Worm (Caenorhabditis elegans) whole organism, late embryonic: ENCODE measurements around the gene npl-4.2.
A peak's percentile ranks its signal among the peaks of the same experiment; 100 is the strongest.

ENCODE experiments used
- C38D4.7 ChIP-seq: fragments of 200-800 bp; sonication (Bioruptor generic); optimal IDR thresholded peaks from 2 replicates; lab custom pipeline; 2018; ENCODE audit warnings: mild to moderate bottlenecking, missing genetic modification characterization, moderate library complexity, missing compliant biosample characterization
- K02D7.2 ChIP-seq: sonication (generic microtip); optimal IDR thresholded peaks from 2 replicates; lab custom pipeline; 2017; ENCODE audit warnings: mild to moderate bottlenecking, missing genetic modification characterization, missing compliant biosample characterization
- K09A11.1 ChIP-seq: sonication (generic microtip); optimal IDR thresholded peaks from 2 replicates; lab custom pipeline; 2017; ENCODE audit warnings: antibody characterized with exemption, mild to moderate bottlenecking, missing genetic modification characterization, missing compliant biosample characterization; ENCODE audit not compliant: insufficient read depth
- T23F11.4 ChIP-seq: fragments of 200-800 bp; sonication (Bioruptor generic); optimal IDR thresholded peaks from 2 replicates; lab custom pipeline; 2018; ENCODE audit warnings: mild to moderate bottlenecking, missing genetic modification characterization, missing compliant biosample characterization
- Y22D7AL.16 ChIP-seq: sonication (generic microtip); optimal IDR thresholded peaks from 2 replicates; lab custom pipeline; 2016; ENCODE audit warnings: missing genetic modification characterization, missing compliant biosample characterization
- ahr-1 ChIP-seq: sonication (generic microtip); optimal IDR thresholded peaks from 2 replicates; lab custom pipeline; 2016; ENCODE audit warnings: missing genetic modification characterization, missing compliant biosample characterization
- ama-1 ChIP-seq: fragments of 150-350 bp; optimal IDR thresholded peaks from 2 replicates; lab custom pipeline; 2014
- ceh-14 ChIP-seq: sonication (generic microtip); optimal IDR thresholded peaks from 2 replicates; lab custom pipeline; 2016; ENCODE audit warnings: missing genotype, missing genetic modification characterization, missing compliant biosample characterization
- ceh-18 ChIP-seq: sonication (generic microtip); optimal IDR thresholded peaks from 2 replicates; lab custom pipeline; 2016; ENCODE audit warnings: missing genetic modification characterization, missing compliant biosample characterization
- ceh-30 ChIP-seq: fragments of 150-350 bp; optimal IDR thresholded peaks from 2 replicates; lab custom pipeline; 2014; ENCODE audit warnings: missing biosample characterization, missing genetic modification characterization
- ceh-31 ChIP-seq: sonication (generic microtip); optimal IDR thresholded peaks from 2 replicates; lab custom pipeline; 2016; ENCODE audit warnings: missing genetic modification characterization, missing compliant biosample characterization
- ceh-9 ChIP-seq: sonication (generic microtip); optimal IDR thresholded peaks from 2 replicates; lab custom pipeline; 2016; ENCODE audit warnings: mild to moderate bottlenecking, missing genetic modification characterization, inconsistent platforms, missing compliant biosample characterization
- elt-2 ChIP-seq: sonication (generic microtip); optimal IDR thresholded peaks from 2 replicates; lab custom pipeline; 2016; ENCODE audit warnings: missing genetic modification reagents, missing genetic modification characterization, missing compliant biosample characterization
- elt-4 ChIP-seq: sonication (generic microtip); optimal IDR thresholded peaks from 2 replicates; lab custom pipeline; 2016; ENCODE audit warnings: missing genetic modification characterization, missing compliant biosample characterization
- ets-4 ChIP-seq: sonication (generic microtip); optimal IDR thresholded peaks from 2 replicates; lab custom pipeline; 2016; ENCODE audit warnings: missing genetic modification characterization, missing compliant biosample characterization
- eyg-1 ChIP-seq: sonication (generic microtip); optimal IDR thresholded peaks from 2 replicates; lab custom pipeline; 2016; ENCODE audit warnings: missing genotype, missing genetic modification characterization, missing compliant biosample characterization
- fkh-10 ChIP-seq: fragments of 150-350 bp; optimal IDR thresholded peaks from 2 replicates; lab custom pipeline; 2014; ENCODE audit warnings: missing biosample characterization, missing genetic modification reagents, missing genetic modification characterization
- fkh-6 ChIP-seq: sonication (generic microtip); optimal IDR thresholded peaks from 2 replicates; lab custom pipeline; 2016; ENCODE audit warnings: missing genetic modification characterization, missing compliant biosample characterization
- hlh-15 ChIP-seq: sonication (generic microtip); optimal IDR thresholded peaks from 2 replicates; lab custom pipeline; 2016; ENCODE audit warnings: missing genetic modification characterization, missing compliant biosample characterization
- lin-11 ChIP-seq: fragments of 200-800 bp; sonication (Bioruptor generic); optimal IDR thresholded peaks from 2 replicates; lab custom pipeline; 2018; ENCODE audit warnings: mild to moderate bottlenecking, missing genetic modification characterization, missing compliant biosample characterization
- madf-2 ChIP-seq: sonication (generic microtip); optimal IDR thresholded peaks from 2 replicates; lab custom pipeline; 2017; ENCODE audit warnings: missing genetic modification characterization, missing compliant biosample characterization
- nfya-1 ChIP-seq: sonication (generic microtip); optimal IDR thresholded peaks from 2 replicates; lab custom pipeline; 2017; ENCODE audit warnings: missing genetic modification characterization, mild to moderate bottlenecking, missing compliant biosample characterization, antibody characterized with exemption, moderate library complexity
- nhr-11 ChIP-seq: fragments of 150-350 bp; optimal IDR thresholded peaks from 2 replicates; lab custom pipeline; 2014; ENCODE audit warnings: missing biosample characterization, missing genetic modification characterization
- npax-4 ChIP-seq: sonication (generic microtip); optimal IDR thresholded peaks from 2 replicates; lab custom pipeline; 2016; ENCODE audit warnings: missing genetic modification characterization, missing compliant biosample characterization
- pat-9 ChIP-seq: fragments of 200-800 bp; sonication (Bioruptor generic); optimal IDR thresholded peaks from 2 replicates; lab custom pipeline; 2018; ENCODE audit warnings: mild to moderate bottlenecking, missing genetic modification characterization, moderate library complexity, missing compliant biosample characterization
- pax-1 ChIP-seq: fragments of 150-350 bp; optimal IDR thresholded peaks from 2 replicates; lab custom pipeline; 2014; ENCODE audit warnings: missing biosample characterization, missing genetic modification characterization
- pha-2 ChIP-seq: sonication (generic microtip); optimal IDR thresholded peaks from 2 replicates; lab custom pipeline; 2017; ENCODE audit warnings: mild to moderate bottlenecking, missing genetic modification characterization, missing compliant biosample characterization
- ref-2 ChIP-seq: sonication (generic microtip); optimal IDR thresholded peaks from 2 replicates; lab custom pipeline; 2016; ENCODE audit warnings: missing genetic modification characterization, missing compliant biosample characterization
- rnt-1 ChIP-seq: sonication (generic microtip); optimal IDR thresholded peaks from 2 replicates; lab custom pipeline; 2016; ENCODE audit warnings: missing genetic modification characterization, missing compliant biosample characterization
- syd-9 ChIP-seq: sonication (generic microtip); optimal IDR thresholded peaks from 2 replicates; lab custom pipeline; 2016; ENCODE audit warnings: mild to moderate bottlenecking, missing genetic modification characterization, moderate library complexity, missing compliant biosample characterization
- tbx-2 ChIP-seq: sonication (generic microtip); optimal IDR thresholded peaks from 2 replicates; lab custom pipeline; 2016; ENCODE audit warnings: missing genetic modification characterization, missing compliant biosample characterization
- tbx-7 ChIP-seq: sonication (generic microtip); optimal IDR thresholded peaks from 2 replicates; lab custom pipeline; 2016; ENCODE audit warnings: missing genotype, missing genetic modification characterization, missing compliant biosample characterization
- unc-3 ChIP-seq, 2 experiments: fragments of 200-800 bp in 1 of 2; sonication (Bioruptor generic) in 1 of 2; sonication (generic microtip) in 1 of 2; conservative IDR thresholded peaks in 1 of 2; optimal IDR thresholded peaks in 1 of 2; 2 replicates each; pipeline versions ENCODE4 v1.3.6 to Lab custom; 2016 to 2022; ENCODE audit warnings: missing compliant biosample characterization in 2 of 2, missing genetic modification characterization in 2 of 2, missing genetic modification reagents in 1 of 2
- unc-55 ChIP-seq: sonication (generic microtip); optimal IDR thresholded peaks from 2 replicates; lab custom pipeline; 2017; ENCODE audit warnings: missing biosample characterization, missing genetic modification reagents, missing genetic modification characterization
- unc-86 ChIP-seq: sonication (generic microtip); optimal IDR thresholded peaks from 2 replicates; lab custom pipeline; 2016; ENCODE audit warnings: missing genetic modification characterization, missing compliant biosample characterization

Gene npl-4.2

ce11 chrII:5636826-5637225 lies 14.1 kb downstream of the npl-4.2 start, which contains the start of gene F59E12.8:
Gene F59E12.8 (minus strand): TSS chrII:5636926.
- no peak for TF ChIP-seq lin-11
- TF ChIP-seq fkh-6 (tag; lab: Kevin White, UChicago): no peak

DNA sequence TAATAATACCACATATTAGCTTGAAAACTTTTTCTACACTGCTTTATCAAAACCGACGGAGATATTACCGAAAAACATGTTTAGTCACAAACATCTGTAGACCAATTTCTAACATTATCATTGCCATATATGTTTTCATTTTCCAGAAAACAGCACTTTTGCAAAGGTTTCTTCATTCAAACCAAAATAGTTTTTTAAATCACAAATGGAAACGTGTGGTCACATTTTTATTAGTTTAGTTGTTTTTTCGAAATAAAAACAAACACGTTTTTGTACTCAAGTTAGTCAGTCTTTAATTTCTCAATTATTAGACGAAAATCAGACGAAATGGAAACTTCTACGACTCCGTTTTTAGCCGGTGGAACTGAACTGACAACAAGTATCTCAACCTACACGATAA lies 15.4 kb downstream of the npl-4.2 start, which contains the start of gene F59E12.3:
F59E12.3 (plus strand) TSS at position 301 of the 400 bp plus-strand sequence.
- TF ChIP-seq syd-9 (tag; lab: Kevin White, UChicago) (no peak), elt-4 (no peak), tbx-7 (tag; lab: Kevin White, UChicago) (no peak), elt-2 (tag; lab: Kevin White, UChicago) (no peak), ceh-18 (tag; lab: Kevin White, UChicago) (no peak), K09A11.1 (tag; lab: Kevin White, UChicago) (no peak), hlh-15 (no peak), unc-55 (GFP tag; lab: Kevin White, UChicago) (no peak), ceh-30 (tag; lab: Kevin White, UChicago) (no peak), C38D4.7 (GFP tag; lab: Kevin White, UChicago) (no peak), ref-2 (no peak), pat-9 (tag; lab: Kevin White, UChicago) (no peak), nfya-1 (tag; lab: Kevin White, UChicago) (no peak), ceh-9 (tag; lab: Kevin White, UChicago) (no peak), eyg-1 (tag; lab: Kevin White, UChicago) (no peak), Y22D7AL.16 (tag; lab: Kevin White, UChicago) (no peak), unc-3 (GFP tag; conservative IDR thresholded peaks at IDR 0.05; lab: Robert Waterston, UW) (no peak), unc-3 (tag; optimal IDR thresholded peaks at IDR 0.05; lab: Kevin White, UChicago) (no peak), pha-2 (tag; lab: Kevin White, UChicago) (no peak), ceh-31 (no peak)

DNA sequence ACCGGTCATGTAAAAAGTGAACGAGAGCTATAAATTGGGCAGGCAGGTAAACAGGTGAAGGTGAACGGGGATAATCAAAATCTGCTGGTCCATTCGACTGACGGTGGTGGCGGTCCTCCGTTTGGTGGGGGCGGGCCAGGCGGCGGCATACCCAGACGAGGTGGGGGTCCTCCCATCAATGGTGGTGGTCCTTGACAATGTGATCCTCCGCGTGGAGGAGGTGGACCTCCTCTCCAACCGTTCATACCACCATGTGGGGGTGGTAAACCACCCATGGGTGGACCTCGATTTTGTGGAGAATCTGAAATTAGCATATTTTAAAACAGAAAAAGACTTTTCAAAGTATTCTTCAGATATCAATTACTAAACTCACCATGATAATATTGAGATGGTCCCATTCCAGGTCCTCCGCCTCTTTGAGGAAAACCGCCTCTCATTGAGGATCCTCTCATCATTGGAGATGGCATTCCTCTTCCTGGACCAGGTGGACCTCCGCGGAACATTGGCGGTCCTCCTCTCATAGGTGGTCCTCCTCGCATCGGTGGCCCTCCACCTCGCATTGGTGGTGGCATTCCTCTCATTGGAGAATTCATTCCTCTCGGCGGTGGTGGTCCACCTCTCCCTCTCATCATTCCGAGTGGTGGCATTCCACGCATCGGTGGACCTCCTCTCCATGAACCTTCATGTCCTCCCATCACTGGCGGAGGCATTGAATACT lies 17.8 kb downstream of the npl-4.2 start:
- TF ChIP-seq elt-4 (peak; percentile 41), rnt-1 (tag; lab: Kevin White, UChicago) (no peak)

DNA sequence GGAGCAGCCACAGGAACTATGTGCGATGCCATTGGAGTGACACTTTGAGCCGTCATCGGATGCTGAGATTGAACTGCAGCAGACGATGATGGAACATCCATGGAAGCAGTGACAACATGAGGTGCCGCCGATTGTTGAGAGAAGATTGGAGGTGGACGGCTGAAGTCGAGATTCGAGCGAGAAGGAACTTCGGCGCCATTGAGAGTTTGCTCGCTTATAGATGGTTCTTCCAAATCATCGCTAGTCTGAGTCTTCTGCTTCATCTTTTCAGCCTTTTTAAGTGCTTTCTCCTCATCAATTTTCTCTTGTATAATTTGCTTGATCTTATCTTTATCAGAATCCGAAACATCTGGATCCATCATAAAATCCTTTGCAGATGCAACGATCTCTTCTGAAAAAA lies 19.4 kb downstream of the npl-4.2 start:
- TF ChIP-seq nhr-11: no peak
- TF ChIP-seq K02D7.2 (tag; lab: Kevin White, UChicago): no peak
- no peak for TF ChIP-seq T23F11.4 (GFP tag; lab: Kevin White, UChicago)
- no peak for TF ChIP-seq ceh-9 (tag; lab: Kevin White, UChicago)
- TF ChIP-seq ama-1 (lab: Kevin White, UChicago): no peak
- no peak for TF ChIP-seq ahr-1 (tag; lab: Kevin White, UChicago)
- TF ChIP-seq K09A11.1 (tag; lab: Kevin White, UChicago): no peak
- no peak for TF ChIP-seq pha-2 (tag; lab: Kevin White, UChicago)
- TF ChIP-seq ceh-14: no peak
- TF ChIP-seq elt-4: no peak
- no peak for TF ChIP-seq ets-4 (tag; lab: Kevin White, UChicago)
- no peak for TF ChIP-seq npax-4 (tag; lab: Kevin White, UChicago)
- no peak for TF ChIP-seq lin-11
- TF ChIP-seq pax-1 (tag; lab: Kevin White, UChicago): no peak
- no peak for TF ChIP-seq unc-86
- TF ChIP-seq madf-2 (tag; lab: Kevin White, UChicago): no peak
- TF ChIP-seq rnt-1 (tag; lab: Kevin White, UChicago): no peak
- no peak for TF ChIP-seq fkh-10
- no peak for TF ChIP-seq tbx-2 (tag; lab: Kevin White, UChicago)
